Worm (Caenorhabditis elegans) whole organism, L4/young adult: ENCODE measurements around the gene C08E8.11.
"Not testable (repeated sequence)": the region's sequence is repeated elsewhere in the genome, so short reads cannot be mapped to it uniquely, and the experiment has no call there.

Experiments used
- W03F9.2 ChIP-seq: fragments of 150-350 bp; optimal IDR thresholded peaks from 2 replicates; lab custom pipeline; 2014; ENCODE audit warnings: missing biosample characterization, missing genetic modification characterization
- dao-5 ChIP-seq: sonication (generic microtip); optimal IDR thresholded peaks from 2 replicates; lab custom pipeline; 2016; ENCODE audit warnings: missing genotype, missing genetic modification characterization, moderate library complexity, missing compliant biosample characterization
- him-1 ChIP-seq: sonication (generic microtip); optimal IDR thresholded peaks from 2 replicates; lab custom pipeline; 2016; ENCODE audit warnings: missing genotype, missing genetic modification reagents, missing genetic modification characterization, missing compliant biosample characterization

The C08E8.11 gene

DNA sequence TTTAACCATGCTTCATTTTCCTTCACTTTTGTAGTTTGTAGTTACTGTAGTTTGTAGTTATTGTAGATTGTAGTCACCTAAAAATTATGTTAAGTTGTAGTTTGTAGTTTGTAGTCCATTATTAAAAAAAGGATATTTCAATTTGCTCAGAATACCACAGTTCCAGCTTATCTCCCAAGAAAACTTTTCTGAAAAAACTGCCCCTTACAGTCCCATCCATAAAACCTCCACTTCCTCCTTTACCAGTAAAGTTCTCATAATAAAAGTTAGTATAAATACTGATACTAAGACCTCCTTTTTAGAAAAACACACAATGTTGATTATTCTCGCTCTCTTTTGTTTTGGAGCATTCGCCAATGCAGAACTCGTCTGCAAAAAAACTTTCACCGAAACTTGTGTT, at the start of gene C08E8.11:
TSS of gene C08E8.11 (plus strand) at position 301 of the 400 bp plus-strand sequence.
- TF ChIP-seq him-1 (tag; lab: Kevin White, UChicago): no peak
- TF ChIP-seq dao-5 (tag; lab: Kevin White, UChicago): no peak
- TF ChIP-seq W03F9.2: no peak

DNA sequence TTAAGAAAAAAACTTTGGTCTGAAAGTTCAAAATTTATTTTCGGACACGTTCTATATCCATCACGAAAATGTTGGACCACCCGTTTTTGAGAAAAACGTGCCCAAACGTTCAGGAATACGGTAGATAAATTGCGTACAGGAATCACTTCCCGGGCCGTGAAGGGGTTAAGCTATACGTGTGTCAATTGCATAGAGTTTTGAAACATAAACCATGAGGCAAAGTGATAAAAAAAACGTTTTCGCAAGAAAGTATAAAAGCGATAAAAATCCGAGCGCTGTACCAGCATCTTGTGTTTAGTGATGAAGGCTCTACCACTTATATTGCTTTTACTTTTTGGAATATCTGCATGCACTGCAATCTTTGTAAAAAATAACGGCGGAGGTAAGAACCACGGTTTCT, 48.4 kb upstream of the C08E8.11 start, which contains the start of gene Y51A2A.6:
TSS of gene Y51A2A.6 (plus strand) at position 301 of the 400 bp plus-strand sequence.
- TF ChIP-seq W03F9.2; him-1 (tag; lab: Kevin White, UChicago); dao-5 (tag; lab: Kevin White, UChicago): not testable (repeated sequence)

DNA sequence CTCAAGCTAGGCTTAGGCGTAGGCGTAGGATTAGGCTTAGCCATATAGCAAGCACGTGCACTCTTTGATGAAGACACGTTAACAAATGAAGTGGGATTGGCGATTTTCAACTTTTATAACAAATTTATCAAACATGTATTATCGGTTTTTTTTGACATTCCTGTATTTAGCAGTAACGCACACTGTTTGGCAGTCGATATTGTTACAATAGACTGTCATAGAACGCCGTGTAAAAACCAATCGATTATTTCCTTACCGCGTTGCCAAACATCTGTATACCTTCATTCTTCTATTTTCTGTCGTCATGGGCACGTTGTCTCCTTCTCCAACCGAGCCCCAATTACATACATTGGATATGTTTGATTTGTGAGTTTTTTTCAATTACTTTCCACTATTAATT, 32.5 kb upstream of the C08E8.11 start, which contains the start of gene fbxb-119:
TSS of gene fbxb-119 (plus strand) at position 301 of the 400 bp plus-strand sequence.
- TF ChIP-seq dao-5 (tag; lab: Kevin White, UChicago) (no peak), W03F9.2 (no peak), him-1 (tag; lab: Kevin White, UChicago) (no peak)

DNA sequence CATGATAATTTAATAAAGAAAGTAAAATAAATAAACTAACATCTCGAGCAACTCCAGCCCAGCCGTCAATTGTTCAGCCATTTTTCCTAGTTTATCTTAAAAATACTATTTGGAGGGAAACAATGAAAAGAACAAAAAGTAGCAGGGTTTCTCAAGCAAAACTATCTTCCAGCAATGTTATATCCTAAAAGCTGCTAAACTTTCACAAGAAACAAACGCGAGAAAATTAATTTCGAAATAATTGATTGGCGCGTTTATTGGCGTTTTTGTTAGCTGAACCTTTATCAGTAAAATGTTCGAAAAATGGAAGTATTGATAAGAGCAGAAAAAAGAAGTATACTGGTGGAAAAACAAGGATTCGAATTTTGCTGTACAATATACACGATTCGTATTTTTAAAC, 27.6 kb upstream of the C08E8.11 start, which contains the start of gene B0462.5:
TSS of gene B0462.5 (minus strand) at position 101 of the 400 bp plus-strand sequence.
- TF ChIP-seq W03F9.2: no peak
- no peak for TF ChIP-seq him-1 (tag; lab: Kevin White, UChicago)
- TF ChIP-seq dao-5 (tag; lab: Kevin White, UChicago): no peak

DNA sequence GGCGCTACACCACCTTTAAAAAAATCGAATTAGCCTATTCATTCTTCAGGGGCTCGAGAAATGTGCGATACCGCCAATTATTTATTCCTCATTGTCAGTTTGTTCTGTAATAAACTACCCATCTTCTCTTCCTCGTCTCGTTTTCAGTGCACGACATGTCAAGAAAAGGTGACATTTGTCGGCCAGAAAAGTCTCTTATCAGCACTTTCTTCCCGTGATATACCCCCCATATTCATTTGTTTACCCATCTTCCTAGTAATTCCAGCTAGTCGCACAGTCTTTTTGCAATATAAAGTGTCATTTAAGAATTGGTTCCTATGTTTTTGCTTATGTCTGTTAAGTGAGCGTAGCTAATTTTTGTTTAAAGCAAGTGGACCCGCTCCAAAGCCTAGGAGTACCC, 26.3 kb upstream of the C08E8.11 start:
- TF ChIP-seq W03F9.2 (no peak), dao-5 (tag; lab: Kevin White, UChicago) (no peak), him-1 (tag; lab: Kevin White, UChicago) (no peak)

DNA sequence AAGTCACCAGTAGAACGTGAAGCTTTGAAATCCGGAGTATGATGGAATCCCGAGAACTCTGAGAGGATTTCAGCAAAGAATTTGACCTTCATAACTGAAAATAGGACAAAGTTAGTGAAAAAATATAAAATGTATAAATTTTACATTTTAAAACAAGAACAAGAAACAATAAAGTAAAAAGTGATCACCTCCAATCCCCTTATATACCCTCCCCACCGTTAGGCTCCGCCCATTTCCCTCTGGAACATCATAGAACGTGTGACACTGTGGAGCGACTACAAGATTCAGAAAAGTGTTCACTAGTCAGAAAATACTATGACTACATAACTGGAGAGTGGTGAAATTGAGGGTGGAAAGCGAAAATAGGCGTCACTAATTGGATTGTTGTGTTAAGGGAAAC, 19.7 kb upstream of the C08E8.11 start, which contains the start of gene B0462.4:
TSS of gene B0462.4 (minus strand) at position 101 of the 400 bp plus-strand sequence.
- TF ChIP-seq W03F9.2 (no peak), dao-5 (tag; lab: Kevin White, UChicago) (no peak), him-1 (tag; lab: Kevin White, UChicago) (no peak)

ce11 chrV:18337643-18338042, 13.2 kb upstream of the C08E8.11 start:
- TF ChIP-seq dao-5 (tag; lab: Kevin White, UChicago) (no peak), W03F9.2 (no peak), him-1 (tag; lab: Kevin White, UChicago) (no peak)

DNA sequence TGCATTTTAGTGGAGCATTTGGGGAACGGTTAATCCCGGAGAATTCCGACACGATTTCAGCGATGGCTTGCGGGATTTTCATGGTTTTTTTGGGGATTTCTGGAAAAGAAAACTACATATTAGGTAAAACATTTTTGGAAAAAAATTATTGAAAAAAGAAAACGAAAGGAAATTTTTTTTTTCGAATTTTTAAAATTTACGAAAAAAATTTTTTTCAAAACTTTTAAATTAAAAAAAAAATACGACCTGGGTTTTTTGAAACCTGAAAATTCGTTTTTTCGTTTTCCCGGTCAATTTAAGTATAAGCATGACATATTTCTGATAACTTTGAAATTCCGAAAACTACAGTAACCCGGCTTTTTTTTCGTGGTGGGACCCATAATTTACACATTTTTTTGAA, 11.0 kb upstream of the C08E8.11 start, which contains the start of gene C08E8.10:
TSS of gene C08E8.10 (minus strand) at position 101 of the 400 bp plus-strand sequence.
- TF ChIP-seq W03F9.2 (no peak), dao-5 (tag; lab: Kevin White, UChicago) (no peak)

DNA sequence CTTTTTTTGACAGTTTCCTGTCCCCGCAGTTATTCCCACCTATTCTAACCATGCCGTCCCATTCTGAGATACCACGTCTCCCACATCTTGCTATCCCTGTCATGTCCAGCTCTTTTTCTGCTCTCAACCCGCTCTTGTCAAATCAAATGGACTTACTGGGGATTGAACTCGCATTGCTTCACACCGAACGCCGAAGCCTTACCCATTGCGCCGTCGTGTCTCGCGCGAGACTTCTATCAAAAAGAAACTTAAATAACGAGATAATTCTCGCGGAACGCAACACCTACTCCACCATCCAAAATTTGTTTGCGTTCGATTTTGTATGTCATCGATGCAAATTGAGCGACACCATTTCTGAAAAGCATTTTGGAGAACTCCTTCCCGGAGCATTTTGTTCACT, 6.6 kb upstream of the C08E8.11 start:
- TF ChIP-seq W03F9.2 (no peak), him-1 (tag; lab: Kevin White, UChicago) (no peak), dao-5 (tag; lab: Kevin White, UChicago) (no peak)

DNA sequence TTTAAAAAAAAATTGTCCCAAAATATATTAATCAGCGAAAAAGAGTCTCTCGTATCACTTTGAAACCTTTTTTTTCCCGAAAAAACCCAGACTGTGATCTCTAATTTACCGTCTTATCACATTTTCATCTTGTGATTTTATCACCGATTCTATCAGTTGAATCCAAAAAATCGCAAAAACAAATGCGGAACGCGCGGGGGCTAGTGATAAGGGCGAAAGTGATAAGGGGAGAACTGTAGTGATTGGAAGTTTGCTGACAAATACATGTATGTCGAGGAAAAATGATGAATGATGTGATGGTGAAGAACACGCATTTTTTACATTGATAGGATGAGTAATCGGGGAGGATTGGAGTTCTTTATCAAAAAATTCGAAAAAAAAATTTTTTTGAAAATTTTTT, 4.7 kb upstream of the C08E8.11 start:
- TF ChIP-seq W03F9.2: peak; percentile 7
- no peak for TF ChIP-seq him-1 (tag; lab: Kevin White, UChicago)

- TF ChIP-seq him-1 (tag; lab: Kevin White, UChicago) (no peak), W03F9.2 (no peak), dao-5 (tag; lab: Kevin White, UChicago) (no peak)
These were observed 775 bp upstream of the C08E8.11 start, which contains the start of gene C08E8.3 for ce11 chrV:18350046-18350445. TSS of gene C08E8.3 (plus strand) at chrV:18350129.

DNA sequence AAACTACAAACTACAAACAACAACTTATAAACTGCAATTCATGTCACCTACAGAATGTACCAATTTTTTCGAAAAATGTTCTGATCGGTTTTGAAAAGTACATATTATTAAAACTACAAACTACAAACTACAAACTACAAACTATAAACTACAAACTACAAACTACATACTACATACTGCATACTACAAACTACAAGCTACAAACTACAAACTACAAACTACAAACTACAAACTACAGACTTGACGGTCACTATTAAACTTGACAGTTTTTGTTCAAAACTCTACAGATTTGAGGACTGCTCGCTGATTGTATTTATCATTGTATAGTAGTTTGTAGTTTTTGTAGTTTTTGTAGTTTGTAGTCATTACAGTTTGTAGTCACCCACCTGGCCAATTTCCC, 3.5 kb downstream of the C08E8.11 start:
- TF ChIP-seq dao-5 (tag; lab: Kevin White, UChicago): no peak
- no peak for TF ChIP-seq W03F9.2
- no peak for TF ChIP-seq him-1 (tag; lab: Kevin White, UChicago)

DNA sequence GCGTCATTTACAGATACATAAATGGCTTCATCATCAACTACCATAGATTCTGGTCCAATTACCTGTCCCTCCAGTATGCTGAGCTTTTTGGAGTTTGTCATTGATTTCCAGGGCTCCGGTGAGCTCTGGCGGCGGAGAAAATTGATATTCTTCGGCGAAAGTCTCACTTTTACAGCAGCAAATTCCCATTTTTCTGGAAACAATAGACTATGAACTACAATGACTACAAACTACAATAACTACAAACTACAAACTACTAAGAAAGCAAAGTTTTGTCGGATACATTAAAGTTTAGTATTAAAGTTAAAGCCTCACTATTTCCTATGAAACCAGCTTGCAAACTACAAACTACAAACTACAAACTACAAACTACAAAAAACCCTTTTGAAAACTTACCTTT, 4.9 kb downstream of the C08E8.11 start, which contains the start of gene C08E8.2:
TSS of gene C08E8.2 (minus strand) at position 101 of the 400 bp plus-strand sequence.
- no peak for TF ChIP-seq him-1 (tag; lab: Kevin White, UChicago)
- TF ChIP-seq dao-5 (tag; lab: Kevin White, UChicago): no peak
- no peak for TF ChIP-seq W03F9.2

DNA sequence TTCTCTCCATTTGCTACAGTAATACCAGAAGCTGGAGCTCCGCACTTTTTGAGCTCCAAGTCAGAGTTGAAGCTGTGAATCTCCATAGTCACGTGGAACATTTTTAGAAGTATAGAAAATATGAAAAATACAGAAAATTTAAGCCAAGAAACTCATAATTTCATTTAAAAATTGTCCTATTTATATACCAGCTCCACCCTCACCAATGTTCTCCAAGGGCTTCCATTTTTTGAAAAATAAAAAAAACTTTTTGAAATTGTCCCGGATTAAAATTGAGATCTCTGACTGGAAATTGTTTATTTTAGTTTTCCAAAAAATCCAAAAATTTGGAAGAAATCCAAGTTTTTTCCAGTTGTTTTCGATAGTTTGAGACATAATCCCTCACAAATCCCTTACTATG, 9.1 kb downstream of the C08E8.11 start, which contains the start of gene C08E8.5:
TSS of gene C08E8.5 (minus strand) at position 101 of the 400 bp plus-strand sequence.
- TF ChIP-seq dao-5 (tag; lab: Kevin White, UChicago) (no peak), him-1 (tag; lab: Kevin White, UChicago) (no peak), W03F9.2 (no peak)

DNA sequence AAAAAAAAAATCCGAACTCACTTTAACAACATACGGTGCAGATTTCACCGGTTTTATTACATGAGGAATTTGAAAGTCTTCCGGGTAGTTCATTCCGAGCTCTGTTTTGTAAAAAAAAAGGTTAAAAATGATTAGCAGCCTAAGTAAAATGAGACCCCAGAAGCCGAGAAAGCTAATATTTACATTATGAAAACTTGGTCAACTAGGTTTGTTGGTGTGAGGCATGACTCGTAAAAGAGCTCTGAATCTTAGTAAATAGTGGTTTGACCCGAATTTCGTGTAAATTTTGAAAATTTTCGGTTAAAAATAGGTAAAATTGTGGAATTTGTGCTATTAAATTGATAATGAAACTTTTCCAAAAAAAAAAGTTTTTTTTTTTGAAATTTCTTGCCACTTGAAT, 11.6 kb downstream of the C08E8.11 start, which contains the start of gene C08E8.1:
TSS of gene C08E8.1 (minus strand) at position 101 of the 400 bp plus-strand sequence.
- TF ChIP-seq dao-5 (tag; lab: Kevin White, UChicago) (no peak), him-1 (tag; lab: Kevin White, UChicago) (no peak), W03F9.2 (no peak)
